Fruit fly (Drosophila melanogaster) whole organism, adult: ENCODE results near the gene CG8128.
A peak's percentile ranks its signal among the peaks of the same experiment; 100 is the strongest.

Experiments used
- CG11617 ChIP-seq: fragments of 200-800 bp; sonication (Bioruptor generic); optimal IDR thresholded peaks from 2 replicates; lab custom pipeline; 2017; ENCODE audit warnings: mild to moderate bottlenecking, missing biosample characterization, missing genetic modification reagents, missing genetic modification characterization
- CG12768 ChIP-seq: fragments of 200-800 bp; sonication (Bioruptor generic); optimal IDR thresholded peaks from 2 replicates; lab custom pipeline; 2017; ENCODE audit warnings: missing biosample characterization, missing genetic modification characterization, mild to moderate bottlenecking, moderate library complexity, missing genetic modification reagents
- CG1620 ChIP-seq: fragments of 200-800 bp; sonication (Bioruptor generic); optimal IDR thresholded peaks from 2 replicates; lab custom pipeline; 2016; ENCODE audit warnings: missing biosample characterization, missing genetic modification characterization
- CG33017 ChIP-seq: fragments of 200-800 bp; sonication (Bioruptor generic); optimal IDR thresholded peaks from 2 replicates; lab custom pipeline; 2018; ENCODE audit warnings: missing biosample characterization, mild to moderate bottlenecking, missing genetic modification characterization, moderate library complexity
- CG7045 ChIP-seq: fragments of 200-800 bp; sonication (Bioruptor generic); optimal IDR thresholded peaks from 2 replicates; lab custom pipeline; 2017; ENCODE audit warnings: missing biosample characterization, mild to moderate bottlenecking, missing genetic modification characterization
- CG7101 ChIP-seq: fragments of 200-800 bp; sonication (Bioruptor generic); optimal IDR thresholded peaks from 2 replicates; lab custom pipeline; 2018; ENCODE audit warnings: missing biosample characterization, mild to moderate bottlenecking, missing genetic modification characterization, moderate library complexity
- Clk ChIP-seq: fragments of 200-800 bp; sonication (Bioruptor generic); optimal IDR thresholded peaks from 2 replicates; lab custom pipeline; 2017; ENCODE audit warnings: missing biosample characterization, missing genetic modification characterization
- Hr96 ChIP-seq: fragments of 200-800 bp; sonication (Bioruptor generic); optimal IDR thresholded peaks from 2 replicates; lab custom pipeline; 2016; ENCODE audit warnings: missing biosample characterization, missing genetic modification characterization
- Mnt ChIP-seq: fragments of 200-800 bp; sonication (Bioruptor generic); optimal IDR thresholded peaks from 2 replicates; lab custom pipeline; 2016; ENCODE audit warnings: missing biosample characterization, mild to moderate bottlenecking, missing genetic modification characterization
- bab1 ChIP-seq: fragments of 200-800 bp; sonication (Bioruptor generic); optimal IDR thresholded peaks from 3 replicates; lab custom pipeline; 2019; ENCODE audit warnings: missing biosample characterization, mild to moderate bottlenecking, missing genetic modification characterization, moderate library complexity
- cic ChIP-seq: fragments of 200-800 bp; sonication (Bioruptor generic); optimal IDR thresholded peaks from 2 replicates; lab custom pipeline; 2017; ENCODE audit warnings: missing biosample characterization, mild to moderate bottlenecking, missing genetic modification characterization, moderate library complexity
- cnc ChIP-seq, 2 experiments: fragments of >200 bp; optimal IDR thresholded peaks; 2 replicates each; lab custom pipeline; 2017
- kay ChIP-seq: fragments of 200-800 bp; sonication (Bioruptor generic); peaks from one replicate; lab custom pipeline; 2016; ENCODE audit warnings: missing biosample characterization, missing genetic modification characterization, borderline replicate concordance
- ovo ChIP-seq: fragments of 200-800 bp; sonication (Bioruptor generic); optimal IDR thresholded peaks from 2 replicates; lab custom pipeline; 2016; ENCODE audit warnings: missing biosample characterization, missing genetic modification characterization
- pad ChIP-seq: fragments of 200-800 bp; sonication (Bioruptor generic); optimal IDR thresholded peaks from 3 replicates; lab custom pipeline; 2017; ENCODE audit warnings: missing biosample characterization, missing genetic modification characterization, mild to moderate bottlenecking, moderate library complexity, missing genetic modification reagents
- tj ChIP-seq: fragments of 200-800 bp; sonication (Bioruptor generic); optimal IDR thresholded peaks from 3 replicates; lab custom pipeline; 2017; ENCODE audit warnings: missing biosample characterization, mild to moderate bottlenecking, missing genetic modification characterization, moderate library complexity
- toe ChIP-seq: fragments of 200-800 bp; sonication (Bioruptor generic); optimal IDR thresholded peaks from 2 replicates; lab custom pipeline; 2016; ENCODE audit warnings: missing biosample characterization, missing genetic modification characterization

Gene CG8128

dm6 chrX:15746682-15747196 is 49.4 kb downstream of the CG8128 start:
- no peak for TF ChIP-seq Hr96
- peak; percentile 4 for TF ChIP-seq Mnt (GFP tag; lab: Kevin White, UChicago)
- no peak for TF ChIP-seq CG7101 (tag; lab: Kevin White, UChicago)
- TF ChIP-seq kay (GFP tag; lab: Kevin White, UChicago) = peak; percentile 88

dm6 chrX:15748945-15749344 is 51.7 kb downstream of the CG8128 start, which contains the start of gene Mvd:
Gene Mvd (plus strand): TSS chrX:15749166.
- TF ChIP-seq pad (GFP tag; lab: Kevin White, UChicago) (no peak), Hr96 (no peak), ovo (GFP tag; lab: Kevin White, UChicago) (peak; percentile 2), CG12768 (GFP tag; lab: Kevin White, UChicago) (no peak), CG11617 (GFP tag; lab: Kevin White, UChicago) (no peak), cic (GFP tag; lab: Kevin White, UChicago) (no peak), CG1620 (GFP tag; lab: Kevin White, UChicago) (peak; percentile 37), CG7101 (tag; lab: Kevin White, UChicago) (peak; percentile 4), CG33017 (tag; lab: Kevin White, UChicago) (no peak), toe (GFP tag; lab: Kevin White, UChicago) (no peak), cnc (optimal IDR thresholded peaks at IDR 0.05; lab: Kevin White, UChicago) (no peak), CG7045 (no peak), bab1 (GFP tag; lab: Kevin White, UChicago) (peak; percentile 68), Mnt (GFP tag; lab: Kevin White, UChicago) (peak; percentile 85), tj (GFP tag; lab: Kevin White, UChicago) (no peak), kay (GFP tag; lab: Kevin White, UChicago) (peak; percentile 93), Clk (no peak)
